Fruit fly (Drosophila melanogaster) whole organism, embryonic: ENCODE results near the gene CG14062.

Source experiments
- Blimp-1 ChIP-seq: fragments of 200-800 bp; sonication (Bioruptor generic); optimal IDR thresholded peaks from 3 replicates; lab custom pipeline; 2018; ENCODE audit warnings: missing biosample characterization, missing genetic modification characterization, mild to moderate bottlenecking, moderate library complexity, missing genetic modification reagents
- CG11247 ChIP-seq: fragments of 200-800 bp; sonication (Bioruptor generic); IDR thresholded peaks from 2 replicates; pipeline ENCODE4 v1.3.6; 2022; ENCODE audit warnings: missing biosample characterization, missing genetic modification characterization
- CG11696 ChIP-seq: fragments of 200-800 bp; sonication (Bioruptor generic); IDR thresholded peaks from 2 replicates; pipeline ENCODE4 v1.3.6; 2022; ENCODE audit warnings: missing biosample characterization, missing genetic modification characterization
- CG13296 ChIP-seq: fragments of 200-800 bp; sonication (Bioruptor generic); optimal IDR thresholded peaks from 3 replicates; lab custom pipeline; 2018; ENCODE audit warnings: missing biosample characterization, mild to moderate bottlenecking, missing genetic modification characterization
- CG14667 ChIP-seq: fragments of 200-800 bp; sonication (Bioruptor generic); IDR thresholded peaks from 2 replicates; pipeline ENCODE4 v1.3.6; 2022; ENCODE audit warnings: missing biosample characterization, missing genetic modification characterization
- CG17568 ChIP-seq: fragments of 200-800 bp; sonication (Bioruptor generic); optimal IDR thresholded peaks from 2 replicates; lab custom pipeline; 2018; ENCODE audit warnings: missing biosample characterization, mild to moderate bottlenecking, missing genetic modification characterization, moderate library complexity
- CG17912 ChIP-seq: fragments of 200-800 bp; sonication (Bioruptor generic); optimal IDR thresholded peaks from 2 replicates; lab custom pipeline; 2018; ENCODE audit warnings: missing biosample characterization, mild to moderate bottlenecking, missing genetic modification characterization
- CG18619 ChIP-seq: fragments of 200-800 bp; sonication (Bioruptor generic); optimal IDR thresholded peaks from 3 replicates; lab custom pipeline; 2017; ENCODE audit warnings: missing biosample characterization, mild to moderate bottlenecking, missing genetic modification characterization
- CG2712 ChIP-seq: fragments of 200-800 bp; optimal IDR thresholded peaks from 3 replicates; lab custom pipeline; 2019; ENCODE audit warnings: missing biosample characterization, mild to moderate bottlenecking, missing genetic modification characterization, moderate library complexity
- CG32532 ChIP-seq: fragments of 200-800 bp; sonication (Bioruptor generic); IDR thresholded peaks from 2 replicates; pipeline ENCODE4 v1.3.6; 2022; ENCODE audit warnings: missing biosample characterization, missing genetic modification characterization
- CG32767 ChIP-seq: fragments of 200-800 bp; sonication (Bioruptor generic); IDR thresholded peaks from 2 replicates; pipeline ENCODE4 v1.3.6; 2022; ENCODE audit warnings: missing biosample characterization, missing genetic modification characterization
- CG32772 ChIP-seq: fragments of 200-800 bp; sonication (Bioruptor generic); IDR thresholded peaks from 2 replicates; pipeline ENCODE4 v1.3.6; 2022; ENCODE audit warnings: missing biosample characterization, missing genetic modification characterization
- CG3407 ChIP-seq: fragments of 200-800 bp; sonication (Bioruptor generic); optimal IDR thresholded peaks from 2 replicates; lab custom pipeline; 2018; ENCODE audit warnings: missing biosample characterization, mild to moderate bottlenecking, missing genetic modification characterization
- CG34376 ChIP-seq: fragments of 200-800 bp; sonication (Bioruptor generic); optimal IDR thresholded peaks from 2 replicates; lab custom pipeline; 2018; ENCODE audit warnings: missing biosample characterization, mild to moderate bottlenecking, missing genetic modification characterization
- CG6689 ChIP-seq: fragments of 200-800 bp; sonication (Bioruptor generic); IDR thresholded peaks from 2 replicates; pipeline ENCODE4 v1.3.6; 2022; ENCODE audit warnings: missing biosample characterization, missing genetic modification characterization
- CG7271 ChIP-seq: fragments of 200-800 bp; sonication (Bioruptor generic); optimal IDR thresholded peaks from 2 replicates; lab custom pipeline; 2018; ENCODE audit warnings: missing biosample characterization, mild to moderate bottlenecking, missing genetic modification characterization, moderate library complexity
- CG8290 ChIP-seq, 3 experiments: fragments of 200-800 bp; sonication (Bioruptor generic); optimal IDR thresholded peaks; 2 replicates each; lab custom pipeline; 2016 to 2019; ENCODE audit warnings: missing biosample characterization in 3 of 3, missing genetic modification characterization in 3 of 3, mild to moderate bottlenecking in 2 of 3, moderate library complexity in 1 of 3
- Chrac-16 ChIP-seq: fragments of 200-800 bp; sonication (Bioruptor generic); optimal IDR thresholded peaks from 3 replicates; lab custom pipeline; 2016; ENCODE audit warnings: missing biosample characterization, missing genetic modification characterization
- Fer3 ChIP-seq: fragments of 200-800 bp; sonication (Bioruptor generic); optimal IDR thresholded peaks from 2 replicates; lab custom pipeline; 2018; ENCODE audit warnings: missing biosample characterization, mild to moderate bottlenecking, missing genetic modification characterization, moderate library complexity
- Hmx ChIP-seq: fragments of 200-800 bp; sonication (Bioruptor generic); optimal IDR thresholded peaks from 2 replicates; lab custom pipeline; 2016; ENCODE audit warnings: missing biosample characterization, missing genetic modification characterization
- Jarid2 ChIP-seq: fragments of 200-800 bp; sonication (Bioruptor generic); optimal IDR thresholded peaks from 3 replicates; lab custom pipeline; 2017; ENCODE audit warnings: mild to moderate bottlenecking, missing biosample characterization, missing genetic modification reagents, missing genetic modification characterization
- Mrtf ChIP-seq: fragments of 200-800 bp; sonication (Bioruptor generic); IDR thresholded peaks from 3 replicates; pipeline ENCODE4 v1.3.6; 2022; ENCODE audit warnings: missing biosample characterization, missing genetic modification characterization
- Ptx1 ChIP-seq: fragments of 200-800 bp; sonication (Bioruptor generic); IDR thresholded peaks from 2 replicates; pipeline ENCODE4 v1.3.6; 2022; ENCODE audit warnings: missing biosample characterization, missing genetic modification characterization
- Vsx1 ChIP-seq: fragments of 200-800 bp; sonication (Bioruptor generic); optimal IDR thresholded peaks from 2 replicates; lab custom pipeline; 2017; ENCODE audit warnings: missing biosample characterization, mild to moderate bottlenecking, missing genetic modification characterization, missing genetic modification reagents
- abd-A ChIP-seq: fragments of 200-800 bp; sonication (Bioruptor generic); optimal IDR thresholded peaks from 3 replicates; lab custom pipeline; 2019; ENCODE audit warnings: missing biosample characterization, mild to moderate bottlenecking, missing genetic modification characterization, moderate library complexity
- ase ChIP-seq: fragments of 200-800 bp; sonication (Bioruptor generic); IDR thresholded peaks from 3 replicates; pipeline ENCODE4 v1.3.6; 2022; ENCODE audit warnings: missing biosample characterization, missing genetic modification characterization
- az2 ChIP-seq: fragments of 200-800 bp; sonication (Bioruptor generic); optimal IDR thresholded peaks from 3 replicates; lab custom pipeline; 2016; ENCODE audit warnings: missing biosample characterization, missing genetic modification characterization
- danr ChIP-seq: fragments of 200-800 bp; sonication (Bioruptor generic); IDR thresholded peaks from 2 replicates; pipeline ENCODE4 v1.3.6; 2022; ENCODE audit warnings: missing biosample characterization, missing genetic modification characterization
- dmrt11E ChIP-seq: fragments of 200-800 bp; sonication (Bioruptor generic); optimal IDR thresholded peaks from 3 replicates; lab custom pipeline; 2018; ENCODE audit warnings: missing biosample characterization, mild to moderate bottlenecking, missing genetic modification characterization, moderate library complexity
- fd3F ChIP-seq: fragments of 200-800 bp; sonication (Bioruptor generic); optimal IDR thresholded peaks from 2 replicates; lab custom pipeline; 2018; ENCODE audit warnings: missing biosample characterization, mild to moderate bottlenecking, missing genetic modification characterization, moderate library complexity
- fd96Cb ChIP-seq: fragments of 200-800 bp; sonication (Bioruptor generic); optimal IDR thresholded peaks from 2 replicates; lab custom pipeline; 2018; ENCODE audit warnings: missing biosample characterization, mild to moderate bottlenecking, missing genetic modification characterization, moderate library complexity
- gcm2 ChIP-seq: fragments of 200-800 bp; sonication (Bioruptor generic); optimal IDR thresholded peaks from 2 replicates; lab custom pipeline; 2016; ENCODE audit warnings: missing biosample characterization, missing genetic modification characterization
- gro ChIP-seq: fragments of 200-800 bp; sonication (Bioruptor generic); optimal IDR thresholded peaks from 2 replicates; lab custom pipeline; 2016; ENCODE audit warnings: missing biosample characterization, missing genetic modification characterization
- ind ChIP-seq: fragments of 200-800 bp; sonication (Bioruptor generic); optimal IDR thresholded peaks from 3 replicates; lab custom pipeline; 2016; ENCODE audit warnings: missing biosample characterization, missing genetic modification characterization
- knrl ChIP-seq: fragments of 200-800 bp; sonication (Bioruptor generic); IDR thresholded peaks from 3 replicates; pipeline ENCODE4 v1.3.6; 2022; ENCODE audit warnings: missing biosample characterization, missing genetic modification characterization; ENCODE audit not compliant: partially characterized antibody
- lola ChIP-seq, 3 experiments: fragments of >200 bp in 2 of 3; fragments of 200-800 bp in 1 of 3; sonication (Bioruptor generic) in 1 of 3; optimal IDR thresholded peaks; 2 replicates each; lab custom pipeline; 2017 to 2019; ENCODE audit warnings: missing biosample characterization in 3 of 3, missing genetic modification characterization in 3 of 3, mild to moderate bottlenecking in 1 of 3, moderate library complexity in 1 of 3
- lov ChIP-seq, 2 experiments: fragments of 200-800 bp in 1 of 2; fragments of >200 bp in 1 of 2; sonication (Bioruptor generic) in 1 of 2; IDR thresholded peaks in 1 of 2; optimal IDR thresholded peaks in 1 of 2; 2 replicates in 1 of 2; 3 replicates in 1 of 2; pipeline versions ENCODE4 v1.3.6 to Lab custom; 2017 to 2022; ENCODE audit warnings: missing biosample characterization in 1 of 2, missing genetic modification characterization in 1 of 2
- luna ChIP-seq: fragments of 200-800 bp; sonication (Bioruptor generic); optimal IDR thresholded peaks from 2 replicates; lab custom pipeline; 2016; ENCODE audit warnings: missing biosample characterization, missing genetic modification characterization
- phol ChIP-seq: fragments of 200-800 bp; sonication (Bioruptor generic); optimal IDR thresholded peaks from 3 replicates; lab custom pipeline; 2018; ENCODE audit warnings: missing biosample characterization, mild to moderate bottlenecking, missing genetic modification characterization, moderate library complexity
- pnt ChIP-seq: fragments of 200-800 bp; sonication (Bioruptor generic); optimal IDR thresholded peaks from 3 replicates; lab custom pipeline; 2016; ENCODE audit warnings: missing biosample characterization, missing genetic modification characterization
- sd ChIP-seq: fragments of 200-800 bp; sonication (Bioruptor generic); optimal IDR thresholded peaks from 3 replicates; lab custom pipeline; 2018; ENCODE audit warnings: missing biosample characterization, mild to moderate bottlenecking, missing genetic modification characterization, moderate library complexity
- sima ChIP-seq: fragments of 200-800 bp; sonication (Bioruptor generic); optimal IDR thresholded peaks from 2 replicates; lab custom pipeline; 2016; ENCODE audit warnings: missing biosample characterization, missing genetic modification characterization
- slbo ChIP-seq: fragments of 200-800 bp; sonication (Bioruptor generic); IDR thresholded peaks from 2 replicates; pipeline ENCODE4 v1.3.6; 2022; ENCODE audit warnings: missing biosample characterization, missing genetic modification characterization
- so ChIP-seq: fragments of 200-800 bp; sonication (Bioruptor generic); IDR thresholded peaks from 3 replicates; pipeline ENCODE4 v1.3.6; 2022; ENCODE audit warnings: missing biosample characterization, missing genetic modification characterization
- tup ChIP-seq: fragments of 200-800 bp; sonication (Bioruptor generic); optimal IDR thresholded peaks from 2 replicates; lab custom pipeline; 2016; ENCODE audit warnings: missing biosample characterization, mild to moderate bottlenecking, missing genetic modification characterization, moderate library complexity

Gene CG14062

dm6 chr3R:28677527-28678134 is 34.9 kb upstream of the CG14062 start (continued):
- TF ChIP-seq knrl (GFP tag; lab: Robert Waterston, UW), result no peak
- no peak for TF ChIP-seq luna (GFP tag; lab: Kevin White, UChicago)
- TF ChIP-seq lola (GFP tag; optimal IDR thresholded peaks at IDR 0.05; lab: Kevin White, UChicago), result no peak
- TF ChIP-seq Jarid2 (GFP tag; lab: Kevin White, UChicago), result no peak
- no peak for TF ChIP-seq CG6689 (GFP tag; lab: Robert Waterston, UW)

dm6 chr3R:28676870-28677526 is 34.3 kb upstream of the CG14062 start:
- TF ChIP-seq pnt (no peak), CG3407 (GFP tag; lab: Kevin White, UChicago) (no peak), Blimp-1 (GFP tag; lab: Kevin White, UChicago) (peak; percentile 20), so (GFP tag; lab: Robert Waterston, UW) (peak; percentile 41; the same call in 1 of the 3 replicates), CG17912 (no peak), phol (tag; lab: Kevin White, UChicago) (peak; percentile 12), Vsx1 (GFP tag; lab: Kevin White, UChicago) (peak; percentile 33), lov (optimal IDR thresholded peaks at IDR 0.05; lab: Kevin White, UChicago) (no peak), lov (GFP tag; IDR thresholded peaks at IDR 0.05; lab: Robert Waterston, UW) (no peak), CG32772 (GFP tag; lab: Robert Waterston, UW) (peak; percentile 20; the same call in 1 of the 2 replicates), CG11247 (GFP tag; lab: Robert Waterston, UW) (0 out of 2 replicates have a peak, but pooled peaks have one; percentile 37), CG18619 (GFP tag; lab: Kevin White, UChicago) (peak; percentile 18), sd (tag; lab: Kevin White, UChicago) (peak; percentile 57), CG11696 (GFP tag; lab: Robert Waterston, UW) (0 out of 2 replicates have a peak, but pooled peaks have one; percentile 47), sima (GFP tag; lab: Kevin White, UChicago) (no peak), CG7271 (tag; lab: Kevin White, UChicago) (no peak), slbo (peak; percentile 79), abd-A (peak; percentile 68), fd96Cb (tag; lab: Kevin White, UChicago) (peak; percentile 42), CG34376 (no peak), Hmx (GFP tag; lab: Kevin White, UChicago) (no peak), az2 (GFP tag; lab: Kevin White, UChicago) (peak; percentile 20), danr (peak; percentile 42; the same call in 1 of the 2 replicates), CG14667 (GFP tag; lab: Robert Waterston, UW) (peak; percentile 27; the same call in 1 of the 2 replicates), ind (GFP tag; lab: Kevin White, UChicago) (peak; percentile 68), gro (GFP tag; lab: Kevin White, UChicago) (peak; percentile 17), fd3F (GFP tag; lab: Kevin White, UChicago) (peak; percentile 66), CG13296 (GFP tag; lab: Kevin White, UChicago) (peak; percentile 68), CG17568 (GFP tag; lab: Kevin White, UChicago) (peak; percentile 10), ase (peak; percentile 63; the same call in 2 of the 3 replicates), CG8290 (GFP tag; optimal IDR thresholded peaks at IDR 0.05; lab: Kevin White, UChicago) (no peak), CG8290 (tag; optimal IDR thresholded peaks at IDR 0.05; lab: Kevin White, UChicago) (peak in 1 of 2 experiments; percentile 71), Fer3 (tag; lab: Kevin White, UChicago) (peak; percentile 66), tup (GFP tag; lab: Kevin White, UChicago) (no peak), Mrtf (peak; percentile 68; the same call in 1 of the 3 replicates), CG2712 (tag; lab: Kevin White, UChicago) (peak; percentile 43), gcm2 (GFP tag; lab: Kevin White, UChicago) (no peak), dmrt11E (tag; lab: Kevin White, UChicago) (no peak), Ptx1 (peak; percentile 70), Chrac-16 (peak; percentile 27), CG32532 (GFP tag; lab: Robert Waterston, UW) (peak; percentile 76), CG32767 (GFP tag; lab: Robert Waterston, UW) (0 out of 2 replicates have a peak, but pooled peaks have one; percentile 33)
